Fruit fly (Drosophila melanogaster) whole organism, embryonic: Measurements from ENCODE around the gene CG9776.

ENCODE experiments used
- Abd-B ChIP-seq: fragments of 200-800 bp; sonication (Bioruptor generic); optimal IDR thresholded peaks from 2 replicates; lab custom pipeline; 2018; ENCODE audit warnings: missing biosample characterization, mild to moderate bottlenecking, missing genetic modification characterization, moderate library complexity
- CG10462 ChIP-seq: fragments of 200-800 bp; sonication (Bioruptor generic); optimal IDR thresholded peaks from 2 replicates; lab custom pipeline; 2016; ENCODE audit warnings: missing biosample characterization, missing genetic modification characterization
- CG1792 ChIP-seq: fragments of 200-800 bp; sonication (Bioruptor generic); optimal IDR thresholded peaks from 2 replicates; lab custom pipeline; 2016; ENCODE audit warnings: missing biosample characterization, missing genetic modification characterization
- CG2116 ChIP-seq: fragments of 200-800 bp; sonication (Bioruptor generic); optimal IDR thresholded peaks from 3 replicates; lab custom pipeline; 2018; ENCODE audit warnings: missing biosample characterization, mild to moderate bottlenecking, missing genetic modification characterization
- CG2120 ChIP-seq: fragments of 200-800 bp; sonication (Bioruptor generic); optimal IDR thresholded peaks from 3 replicates; lab custom pipeline; 2016; ENCODE audit warnings: missing biosample characterization, missing genetic modification characterization
- CG30403 ChIP-seq: fragments of 200-800 bp; sonication (Bioruptor generic); optimal IDR thresholded peaks from 3 replicates; lab custom pipeline; 2016; ENCODE audit warnings: missing biosample characterization, missing genetic modification characterization
- CG30431 ChIP-seq: fragments of 200-800 bp; sonication (Bioruptor generic); optimal IDR thresholded peaks from 2 replicates; lab custom pipeline; 2017; ENCODE audit warnings: missing biosample characterization, missing genetic modification characterization
- CG31441 ChIP-seq: fragments of 200-800 bp; sonication (Bioruptor generic); IDR thresholded peaks from 2 replicates; pipeline ENCODE4 v1.3.6; 2022; ENCODE audit warnings: missing biosample characterization, missing genetic modification characterization
- CG3163 ChIP-seq: fragments of 200-800 bp; sonication (Bioruptor generic); optimal IDR thresholded peaks from 3 replicates; lab custom pipeline; 2016; ENCODE audit warnings: missing biosample characterization, missing genetic modification characterization
- CG33213 ChIP-seq: fragments of 200-800 bp; sonication (Bioruptor generic); optimal IDR thresholded peaks from 3 replicates; lab custom pipeline; 2016; ENCODE audit warnings: missing biosample characterization, missing genetic modification characterization
- CG43689 ChIP-seq: fragments of 200-800 bp; sonication (Bioruptor generic); IDR thresholded peaks from 2 replicates; pipeline ENCODE4 v1.3.6; 2022; ENCODE audit warnings: missing biosample characterization, missing genetic modification characterization
- CG6175 ChIP-seq: fragments of 200-800 bp; sonication (Bioruptor generic); IDR thresholded peaks from 3 replicates; pipeline ENCODE4 v1.3.6; 2022; ENCODE audit warnings: missing biosample characterization, missing genetic modification characterization
- CG6689 ChIP-seq: fragments of 200-800 bp; sonication (Bioruptor generic); IDR thresholded peaks from 2 replicates; pipeline ENCODE4 v1.3.6; 2022; ENCODE audit warnings: missing biosample characterization, missing genetic modification characterization
- CG7357 ChIP-seq: fragments of 200-800 bp; sonication (Bioruptor generic); IDR thresholded peaks from 3 replicates; pipeline ENCODE4 v1.3.6; 2022; ENCODE audit warnings: missing biosample characterization, missing genetic modification characterization
- CG7987 ChIP-seq: fragments of 200-800 bp; sonication (Bioruptor generic); optimal IDR thresholded peaks from 2 replicates; lab custom pipeline; 2018; ENCODE audit warnings: missing biosample characterization, mild to moderate bottlenecking, missing genetic modification characterization, moderate library complexity
- CG9817 ChIP-seq: fragments of 200-800 bp; sonication (Bioruptor generic); optimal IDR thresholded peaks from 2 replicates; lab custom pipeline; 2018; ENCODE audit warnings: missing biosample characterization, mild to moderate bottlenecking, missing genetic modification characterization, moderate library complexity
- CHES-1-like ChIP-seq: fragments of 200-800 bp; sonication (Bioruptor generic); optimal IDR thresholded peaks from 2 replicates; lab custom pipeline; 2016; ENCODE audit warnings: missing biosample characterization, missing genetic modification characterization
- Chrac-16 ChIP-seq: fragments of 200-800 bp; sonication (Bioruptor generic); optimal IDR thresholded peaks from 3 replicates; lab custom pipeline; 2016; ENCODE audit warnings: missing biosample characterization, missing genetic modification characterization
- Dek ChIP-seq: fragments of 200-800 bp; sonication (Bioruptor generic); optimal IDR thresholded peaks from 3 replicates; lab custom pipeline; 2019; ENCODE audit warnings: missing biosample characterization, mild to moderate bottlenecking, missing genetic modification characterization, moderate library complexity
- Dp ChIP-seq: fragments of 200-800 bp; sonication (Bioruptor generic); optimal IDR thresholded peaks from 2 replicates; lab custom pipeline; 2018; ENCODE audit warnings: missing biosample characterization, mild to moderate bottlenecking, missing genetic modification characterization, moderate library complexity
- GATAe ChIP-seq: fragments of 200-800 bp; sonication (Bioruptor generic); conservative IDR thresholded peaks from 2 replicates; pipeline ENCODE4 v1.3.6; 2022; ENCODE audit warnings: missing biosample characterization, missing genetic modification characterization
- Kr ChIP-seq: fragments of 200-800 bp; sonication (Bioruptor generic); optimal IDR thresholded peaks from 2 replicates; lab custom pipeline; 2017; ENCODE audit warnings: missing biosample characterization, mild to moderate bottlenecking, missing genetic modification characterization
- Lim3 ChIP-seq: fragments of 200-800 bp; sonication (Bioruptor generic); IDR thresholded peaks from 2 replicates; pipeline ENCODE4 v1.3.6; 2022; ENCODE audit warnings: missing biosample characterization, missing genetic modification characterization
- Lpt ChIP-seq: fragments of >200 bp; optimal IDR thresholded peaks from 2 replicates; lab custom pipeline; 2018; ENCODE audit warnings: missing biosample characterization, missing genetic modification characterization
- Med ChIP-seq: fragments of 200-800 bp; sonication (Bioruptor generic); peaks from one replicate; lab custom pipeline; 2016; ENCODE audit warnings: missing biosample characterization, missing genetic modification characterization, mild to moderate bottlenecking, inconsistent platforms, moderate library complexity
- Ravus ChIP-seq: fragments of 200-800 bp; sonication (Bioruptor generic); IDR thresholded peaks from 2 replicates; pipeline ENCODE4 v1.3.6; 2022; ENCODE audit warnings: missing biosample characterization, missing genetic modification characterization
- Rx ChIP-seq: fragments of 200-800 bp; sonication (Bioruptor generic); IDR thresholded peaks from 2 replicates; pipeline ENCODE4 v1.3.6; 2022; ENCODE audit warnings: missing biosample characterization, missing genetic modification characterization
- Sox100B ChIP-seq: fragments of 200-800 bp; sonication (Bioruptor generic); optimal IDR thresholded peaks from 3 replicates; lab custom pipeline; 2018; ENCODE audit warnings: missing biosample characterization, mild to moderate bottlenecking, missing genetic modification characterization
- Sox102F ChIP-seq: fragments of 200-800 bp; sonication (Bioruptor generic); optimal IDR thresholded peaks from 2 replicates; lab custom pipeline; 2018; ENCODE audit warnings: missing biosample characterization, mild to moderate bottlenecking, missing genetic modification characterization, moderate library complexity
- TFAM ChIP-seq: fragments of 200-800 bp; sonication (Bioruptor generic); optimal IDR thresholded peaks from 2 replicates; lab custom pipeline; 2017; ENCODE audit warnings: missing biosample characterization, missing genetic modification characterization, inconsistent platforms
- Trl ChIP-seq, 3 experiments: fragments of >200 bp in 2 of 3; fragments of 200-800 bp in 1 of 3; sonication (Bioruptor generic) in 1 of 3; optimal IDR thresholded peaks; 2 replicates in 1 of 3; 3 replicates in 2 of 3; lab custom pipeline; 2016 to 2017; ENCODE audit warnings: missing biosample characterization in 1 of 3, missing genetic modification characterization in 1 of 3
- Usf ChIP-seq: fragments of 200-800 bp; sonication (Bioruptor generic); optimal IDR thresholded peaks from 2 replicates; lab custom pipeline; 2017; ENCODE audit warnings: missing genotype, missing biosample characterization, missing genetic modification characterization
- chinmo ChIP-seq: fragments of 200-800 bp; sonication (Bioruptor generic); IDR thresholded peaks from 4 replicates; pipeline ENCODE4 v1.3.6; 2022; ENCODE audit warnings: missing biosample characterization, missing genetic modification characterization; ENCODE audit not compliant: partially characterized antibody
- chm ChIP-seq: fragments of 200-800 bp; sonication (Bioruptor generic); IDR thresholded peaks from 2 replicates; pipeline ENCODE4 v1.3.6; 2022; ENCODE audit warnings: missing biosample characterization, missing genetic modification characterization
- da ChIP-seq: fragments of 200-800 bp; sonication (Bioruptor generic); optimal IDR thresholded peaks from 2 replicates; lab custom pipeline; 2016; ENCODE audit warnings: missing biosample characterization, missing genetic modification characterization
- dati ChIP-seq: fragments of 200-800 bp; sonication (Bioruptor generic); IDR thresholded peaks from 2 replicates; pipeline ENCODE4 v1.3.6; 2022; ENCODE audit warnings: missing biosample characterization, missing genetic modification characterization
- dpn ChIP-seq, 2 experiments: fragments of 200-800 bp; sonication (Bioruptor generic); optimal IDR thresholded peaks; 3 replicates each; lab custom pipeline; 2016; ENCODE audit warnings: missing biosample characterization in 2 of 2, missing genetic modification characterization in 2 of 2
- ftz-f1 ChIP-seq: fragments of 200-800 bp; sonication (Bioruptor generic); optimal IDR thresholded peaks from 2 replicates; lab custom pipeline; 2016; ENCODE audit warnings: missing biosample characterization, missing genetic modification characterization
- gcm ChIP-seq: fragments of 200-800 bp; sonication (Bioruptor generic); optimal IDR thresholded peaks from 2 replicates; lab custom pipeline; 2019; ENCODE audit warnings: missing biosample characterization, mild to moderate bottlenecking, missing genetic modification characterization, moderate library complexity
- grau ChIP-seq: fragments of 200-800 bp; optimal IDR thresholded peaks from 3 replicates; lab custom pipeline; 2019; ENCODE audit warnings: missing biosample characterization, mild to moderate bottlenecking, missing genetic modification characterization, moderate library complexity
- gsb-n ChIP-seq: fragments of 200-800 bp; sonication (Bioruptor generic); optimal IDR thresholded peaks from 3 replicates; lab custom pipeline; 2018; ENCODE audit warnings: missing biosample characterization, mild to moderate bottlenecking, missing genetic modification characterization
- hbn ChIP-seq: fragments of 200-800 bp; sonication (Bioruptor generic); IDR thresholded peaks from 2 replicates; pipeline ENCODE4 v1.3.6; 2022; ENCODE audit warnings: missing biosample characterization, missing genetic modification characterization; ENCODE audit not compliant: partially characterized antibody
- hth ChIP-seq: fragments of >200 bp; optimal IDR thresholded peaks from 2 replicates; lab custom pipeline; 2017; ENCODE audit warnings: inconsistent platforms
- kah ChIP-seq: fragments of 200-800 bp; sonication (Bioruptor generic); optimal IDR thresholded peaks from 2 replicates; lab custom pipeline; 2018; ENCODE audit warnings: missing biosample characterization, mild to moderate bottlenecking, missing genetic modification characterization
- otp ChIP-seq: fragments of 200-800 bp; sonication (Bioruptor generic); IDR thresholded peaks from 3 replicates; pipeline ENCODE4, ENCODE4 v1.3.6; 2022; ENCODE audit warnings: missing biosample characterization, missing genetic modification characterization
- scrt ChIP-seq: fragments of 200-800 bp; sonication (Bioruptor generic); optimal IDR thresholded peaks from 2 replicates; lab custom pipeline; 2018; ENCODE audit warnings: missing biosample characterization, mild to moderate bottlenecking, missing genetic modification characterization, moderate library complexity
- seq ChIP-seq: fragments of 200-800 bp; sonication (Bioruptor generic); IDR thresholded peaks from 2 replicates; pipeline ENCODE4 v1.3.6; 2022; ENCODE audit warnings: missing biosample characterization, missing genetic modification characterization
- slbo ChIP-seq: fragments of 200-800 bp; sonication (Bioruptor generic); IDR thresholded peaks from 2 replicates; pipeline ENCODE4 v1.3.6; 2022; ENCODE audit warnings: missing biosample characterization, missing genetic modification characterization
- sug ChIP-seq: fragments of 200-800 bp; optimal IDR thresholded peaks from 2 replicates; lab custom pipeline; 2019; ENCODE audit warnings: missing biosample characterization, mild to moderate bottlenecking, missing genetic modification characterization, moderate library complexity
- tna ChIP-seq: fragments of 200-800 bp; sonication (Bioruptor generic); IDR thresholded peaks from 2 replicates; pipeline ENCODE4 v1.3.6; 2022; ENCODE audit warnings: missing biosample characterization, missing genetic modification characterization; ENCODE audit not compliant: partially characterized antibody
- twi ChIP-seq: fragments of 200-800 bp; optimal IDR thresholded peaks from 2 replicates; lab custom pipeline; 2019; ENCODE audit warnings: missing biosample characterization, mild to moderate bottlenecking, missing genetic modification characterization, moderate library complexity
- wor ChIP-seq: fragments of 200-800 bp; sonication (Bioruptor generic); IDR thresholded peaks from 2 replicates; pipeline ENCODE4 v1.3.6; 2022; ENCODE audit warnings: missing biosample characterization, missing genetic modification characterization

Gene CG9776

dm6 chr3R:4359625-4360024 lies 25.8 kb upstream of the CG9776 start, which contains the start of gene CG1090 (continued):
- TF ChIP-seq CG43689 (GFP tag; lab: Robert Waterston, UW) (no peak), da (GFP tag; lab: Kevin White, UChicago) (no peak), wor (no peak), ftz-f1 (GFP tag; lab: Kevin White, UChicago) (no peak), Kr (GFP tag; lab: Kevin White, UChicago) (no peak), twi (no peak), Abd-B (GFP tag; lab: Kevin White, UChicago) (no peak), CG31441 (no peak), CG30403 (GFP tag; lab: Kevin White, UChicago) (no peak), dati (GFP tag; lab: Robert Waterston, UW) (no peak), hbn (no peak), CG3163 (GFP tag; lab: Kevin White, UChicago) (no peak), Dp (GFP tag; lab: Kevin White, UChicago) (no peak), Dek (no peak), GATAe (GFP tag; lab: Robert Waterston, UW) (no peak), Trl (optimal IDR thresholded peaks at IDR 0.05; lab: Kevin White, UChicago) (no peak), Trl (GFP tag; optimal IDR thresholded peaks at IDR 0.05; lab: Kevin White, UChicago) (no peak), CG6175 (GFP tag; lab: Robert Waterston, UW) (peak; percentile 39; the same call in 1 of the 3 replicates), gsb-n (tag; lab: Kevin White, UChicago) (no peak), CG10462 (GFP tag; lab: Kevin White, UChicago) (no peak), TFAM (GFP tag; lab: Kevin White, UChicago) (no peak), kah (GFP tag; lab: Kevin White, UChicago) (no peak), CG7987 (GFP tag; lab: Kevin White, UChicago) (no peak), hth (lab: Kevin White, UChicago) (no peak), CG33213 (no peak), CG9817 (tag; lab: Kevin White, UChicago) (no peak), scrt (GFP tag; lab: Kevin White, UChicago) (peak; percentile 38), chinmo (0 out of 4 replicates have a peak, but pooled peaks have one; percentile 37), otp (GFP tag; lab: Robert Waterston, UW) (no peak), grau (tag; lab: Kevin White, UChicago) (no peak), CG1792 (GFP tag; lab: Kevin White, UChicago) (no peak), CHES-1-like (GFP tag; lab: Kevin White, UChicago) (no peak), CG6689 (GFP tag; lab: Robert Waterston, UW) (no peak), Med (GFP tag; lab: Kevin White, UChicago) (peak; percentile 60), sug (no peak), slbo (GFP tag; lab: Robert Waterston, UW) (no peak), Sox100B (GFP tag; lab: Kevin White, UChicago) (no peak), Chrac-16 (GFP tag; lab: Kevin White, UChicago) (no peak), tna (no peak), CG7357 (GFP tag; lab: Robert Waterston, UW) (no peak), gcm (GFP tag; lab: Kevin White, UChicago) (no peak), dpn (GFP tag; optimal IDR thresholded peaks at IDR 0.05; lab: Kevin White, UChicago) (no peak), Usf (GFP tag; lab: Kevin White, UChicago) (no peak), seq (GFP tag; lab: Robert Waterston, UW) (no peak), chm (GFP tag; lab: Robert Waterston, UW) (no peak), CG2120 (GFP tag; lab: Kevin White, UChicago) (no peak), Rx (GFP tag; lab: Robert Waterston, UW) (no peak), CG30431 (no peak), Lim3 (GFP tag; lab: Robert Waterston, UW) (no peak), Sox102F (no peak), Lpt (GFP tag; lab: Kevin White, UChicago) (no peak), CG2116 (GFP tag; lab: Kevin White, UChicago) (peak; percentile 46), Ravus (GFP tag; lab: Robert Waterston, UW) (no peak)
